Fruit fly (Drosophila melanogaster): ENCODE data around the gene CG6938.

DNA sequence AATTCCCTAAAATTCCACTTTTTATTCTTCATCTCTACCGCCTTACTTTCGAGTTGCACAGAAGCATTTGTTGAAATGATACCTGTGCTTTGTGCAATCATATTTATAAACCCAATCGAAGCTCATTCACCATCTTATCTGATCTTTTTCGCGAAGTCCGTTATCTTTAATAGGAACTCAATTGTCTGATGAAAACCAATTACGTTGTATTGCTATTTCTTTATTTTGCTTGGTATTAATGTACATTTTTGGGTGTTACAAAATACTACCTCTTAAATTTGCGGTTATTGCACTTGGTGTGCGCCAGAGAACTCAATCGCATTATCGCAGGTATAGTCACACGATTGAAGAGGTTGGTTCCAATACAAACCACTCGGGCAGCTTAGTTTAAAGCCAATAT is 11.8 kb upstream of the CG6938 start, which contains the start of gene Muc68E:
- TF ChIP-seq pad (GFP tag; optimal IDR thresholded peaks at IDR 0.05): no peak
- no peak for TF ChIP-seq kay (GFP tag; ENCODE audit: borderline replicate concordance)
- no peak for TF ChIP-seq cic (GFP tag; optimal IDR thresholded peaks at IDR 0.05)
- no peak for TF ChIP-seq bab1 (GFP tag; optimal IDR thresholded peaks at IDR 0.05)
- no peak for TF ChIP-seq cnc (optimal IDR thresholded peaks at IDR 0.05)
